Fruit fly (Drosophila melanogaster) whole organism, embryonic: Measurements from ENCODE around the gene Ttc19.

Source experiments
- CG15696 ChIP-seq: fragments of 200-800 bp; sonication (Bioruptor generic); optimal IDR thresholded peaks from 2 replicates; lab custom pipeline; 2019; ENCODE audit warnings: missing biosample characterization, mild to moderate bottlenecking, missing genetic modification characterization, moderate library complexity
- CG5245 ChIP-seq: fragments of 200-800 bp; sonication (Bioruptor generic); optimal IDR thresholded peaks from 3 replicates; lab custom pipeline; 2016; ENCODE audit warnings: missing biosample characterization, missing genetic modification characterization
- CG8089 ChIP-seq: fragments of 200-800 bp; sonication (Bioruptor generic); optimal IDR thresholded peaks from 3 replicates; lab custom pipeline; 2016; ENCODE audit warnings: missing biosample characterization, missing genetic modification characterization
- CoRest ChIP-seq: fragments of 200-800 bp; sonication (Bioruptor generic); optimal IDR thresholded peaks from 3 replicates; lab custom pipeline; 2018; ENCODE audit warnings: missing biosample characterization, mild to moderate bottlenecking, missing genetic modification characterization, moderate library complexity
- Mrtf ChIP-seq: fragments of 200-800 bp; sonication (Bioruptor generic); IDR thresholded peaks from 3 replicates; pipeline ENCODE4 v1.3.6; 2022; ENCODE audit warnings: missing biosample characterization, missing genetic modification characterization
- fd64A ChIP-seq: fragments of 200-800 bp; sonication (Bioruptor generic); optimal IDR thresholded peaks from 3 replicates; lab custom pipeline; 2018; ENCODE audit warnings: missing biosample characterization, mild to moderate bottlenecking, missing genetic modification characterization
- h ChIP-seq: fragments of >200 bp; optimal IDR thresholded peaks from 2 replicates; lab custom pipeline; 2017
- inv ChIP-seq: fragments of 200-800 bp; sonication (Bioruptor generic); IDR thresholded peaks from 2 replicates; pipeline ENCODE4 v1.3.6; 2022; ENCODE audit warnings: missing biosample characterization, missing genetic modification characterization; ENCODE audit not compliant: partially characterized antibody
- tup ChIP-seq: fragments of 200-800 bp; sonication (Bioruptor generic); optimal IDR thresholded peaks from 2 replicates; lab custom pipeline; 2016; ENCODE audit warnings: missing biosample characterization, mild to moderate bottlenecking, missing genetic modification characterization, moderate library complexity

- TF ChIP-seq CG8089 (GFP tag; lab: Kevin White, UChicago) (peak; percentile 92), CoRest (peak; percentile 82), inv (GFP tag; lab: Robert Waterston, UW) (peak; percentile 33; the same call in 1 of the 2 replicates), CG15696 (tag; lab: Kevin White, UChicago) (peak; percentile 59), tup (GFP tag; lab: Kevin White, UChicago) (no peak), h (lab: Kevin White, UChicago) (no peak), Mrtf (GFP tag; lab: Robert Waterston, UW) (peak; percentile 57; the same call in 2 of the 3 replicates), fd64A (GFP tag; lab: Kevin White, UChicago) (peak; percentile 93), CG5245 (GFP tag; lab: Kevin White, UChicago) (peak; percentile 80)
Observed at dm6 chr2L:19009130-19009529, 35.8 kb downstream of the Ttc19 start, which contains the start of gene RpL30.
